Fruit fly (Drosophila melanogaster) whole organism, embryonic: ENCODE measurements around the gene Gga.

Experiments used
- Antp ChIP-seq: fragments of 200-800 bp; sonication (Bioruptor generic); optimal IDR thresholded peaks from 3 replicates; lab custom pipeline; 2016; ENCODE audit warnings: missing biosample characterization, missing genetic modification characterization
- CG10543 ChIP-seq: fragments of 200-800 bp; sonication (Bioruptor generic); optimal IDR thresholded peaks from 3 replicates; lab custom pipeline; 2017; ENCODE audit warnings: missing biosample characterization, mild to moderate bottlenecking, missing genetic modification characterization, moderate library complexity
- CG13287 ChIP-seq: fragments of 200-800 bp; sonication (Bioruptor generic); IDR thresholded peaks from 2 replicates; pipeline ENCODE4 v1.3.6; 2022; ENCODE audit warnings: missing biosample characterization, missing genetic modification characterization; ENCODE audit not compliant: partially characterized antibody
- CG14710 ChIP-seq: fragments of 200-800 bp; sonication (Bioruptor generic); optimal IDR thresholded peaks from 3 replicates; lab custom pipeline; 2019; ENCODE audit warnings: missing biosample characterization, mild to moderate bottlenecking, missing genetic modification characterization, moderate library complexity
- CG15514 ChIP-seq: fragments of 200-800 bp; sonication (Bioruptor generic); optimal IDR thresholded peaks from 3 replicates; lab custom pipeline; 2017; ENCODE audit warnings: missing biosample characterization, missing genetic modification characterization, mild to moderate bottlenecking, moderate library complexity, missing genetic modification reagents
- CG16813 ChIP-seq: fragments of 200-800 bp; sonication (Bioruptor generic); IDR thresholded peaks from 3 replicates; pipeline ENCODE4 v1.3.6; 2022; ENCODE audit warnings: missing biosample characterization, missing genetic modification characterization; ENCODE audit not compliant: partially characterized antibody
- CG2116 ChIP-seq: fragments of 200-800 bp; sonication (Bioruptor generic); optimal IDR thresholded peaks from 3 replicates; lab custom pipeline; 2018; ENCODE audit warnings: missing biosample characterization, mild to moderate bottlenecking, missing genetic modification characterization
- CG2129 ChIP-seq: fragments of 200-800 bp; sonication (Bioruptor generic); IDR thresholded peaks from 2 replicates; pipeline ENCODE4 v1.3.6; 2022; ENCODE audit warnings: missing biosample characterization, missing genetic modification characterization; ENCODE audit not compliant: partially characterized antibody
- CG2202 ChIP-seq: fragments of 200-800 bp; sonication (Bioruptor generic); optimal IDR thresholded peaks from 2 replicates; lab custom pipeline; 2018; ENCODE audit warnings: missing biosample characterization, mild to moderate bottlenecking, missing genetic modification characterization
- CG31365 ChIP-seq: fragments of 200-800 bp; sonication (Bioruptor generic); optimal IDR thresholded peaks from 2 replicates; lab custom pipeline; 2018; ENCODE audit warnings: missing biosample characterization, mild to moderate bottlenecking, missing genetic modification characterization
- CG3163 ChIP-seq: fragments of 200-800 bp; sonication (Bioruptor generic); optimal IDR thresholded peaks from 3 replicates; lab custom pipeline; 2016; ENCODE audit warnings: missing biosample characterization, missing genetic modification characterization
- CG32767 ChIP-seq: fragments of 200-800 bp; sonication (Bioruptor generic); IDR thresholded peaks from 2 replicates; pipeline ENCODE4 v1.3.6; 2022; ENCODE audit warnings: missing biosample characterization, missing genetic modification characterization
- CG34224 ChIP-seq: fragments of 200-800 bp; sonication (Bioruptor generic); IDR thresholded peaks from 3 replicates; pipeline ENCODE4 v1.3.6; 2022; ENCODE audit warnings: missing biosample characterization, missing genetic modification characterization; ENCODE audit not compliant: partially characterized antibody
- CG34376 ChIP-seq: fragments of 200-800 bp; sonication (Bioruptor generic); optimal IDR thresholded peaks from 2 replicates; lab custom pipeline; 2018; ENCODE audit warnings: missing biosample characterization, mild to moderate bottlenecking, missing genetic modification characterization
- CG6254 ChIP-seq: fragments of 200-800 bp; sonication (Bioruptor generic); optimal IDR thresholded peaks from 3 replicates; lab custom pipeline; 2017; ENCODE audit warnings: mild to moderate bottlenecking, missing biosample characterization, missing genetic modification reagents, missing genetic modification characterization
- CG6689 ChIP-seq: fragments of 200-800 bp; sonication (Bioruptor generic); IDR thresholded peaks from 2 replicates; pipeline ENCODE4 v1.3.6; 2022; ENCODE audit warnings: missing biosample characterization, missing genetic modification characterization
- CG6791 ChIP-seq: fragments of 200-800 bp; sonication (Bioruptor generic); IDR thresholded peaks from 3 replicates; pipeline ENCODE4 v1.3.6; 2022; ENCODE audit warnings: missing biosample characterization, missing genetic modification characterization; ENCODE audit not compliant: partially characterized antibody
- CHES-1-like ChIP-seq: fragments of 200-800 bp; sonication (Bioruptor generic); optimal IDR thresholded peaks from 2 replicates; lab custom pipeline; 2016; ENCODE audit warnings: missing biosample characterization, missing genetic modification characterization
- D ChIP-seq, 2 experiments: fragments of 200-800 bp in 1 of 2; fragments of >200 bp in 1 of 2; sonication (Bioruptor generic) in 1 of 2; optimal IDR thresholded peaks; 2 replicates in 1 of 2; 3 replicates in 1 of 2; lab custom pipeline; 2017; ENCODE audit warnings: mild to moderate bottlenecking in 1 of 2, missing biosample characterization in 1 of 2, missing genetic modification characterization in 1 of 2, missing genetic modification reagents in 1 of 2
- Deaf1 ChIP-seq: fragments of 200-800 bp; optimal IDR thresholded peaks from 3 replicates; lab custom pipeline; 2019; ENCODE audit warnings: missing biosample characterization, mild to moderate bottlenecking, missing genetic modification characterization, moderate library complexity
- Doc3 ChIP-seq: fragments of 200-800 bp; sonication (Bioruptor generic); IDR thresholded peaks from 3 replicates; pipeline ENCODE4 v1.3.6; 2022; ENCODE audit warnings: missing biosample characterization, missing genetic modification characterization; ENCODE audit not compliant: partially characterized antibody
- Drgx ChIP-seq: fragments of 200-800 bp; sonication (Bioruptor generic); IDR thresholded peaks from 2 replicates; pipeline ENCODE4 v1.3.6; 2022; ENCODE audit warnings: missing biosample characterization, missing genetic modification characterization
- Ets65A ChIP-seq: fragments of 200-800 bp; sonication (Bioruptor generic); peaks from one replicate; lab custom pipeline; 2016; ENCODE audit warnings: missing biosample characterization, missing genetic modification characterization
- Fer1 ChIP-seq: fragments of 200-800 bp; sonication (Bioruptor generic); optimal IDR thresholded peaks from 2 replicates; lab custom pipeline; 2017; ENCODE audit warnings: missing biosample characterization, mild to moderate bottlenecking, missing genetic modification characterization
- HLH3B ChIP-seq: fragments of 200-800 bp; sonication (Bioruptor generic); IDR thresholded peaks from 2 replicates; pipeline ENCODE4 v1.3.6; 2022; ENCODE audit warnings: missing biosample characterization, missing genetic modification characterization
- HmgD ChIP-seq: fragments of 200-800 bp; sonication (Bioruptor generic); optimal IDR thresholded peaks from 3 replicates; lab custom pipeline; 2016; ENCODE audit warnings: missing biosample characterization, missing genetic modification characterization
- NC2α ChIP-seq: fragments of 200-800 bp; sonication (Bioruptor generic); optimal IDR thresholded peaks from 2 replicates; lab custom pipeline; 2016; ENCODE audit warnings: missing biosample characterization, missing genetic modification characterization
- Opbp ChIP-seq: fragments of 200-800 bp; sonication (Bioruptor generic); IDR thresholded peaks from 3 replicates; pipeline ENCODE4 v1.3.6; 2022; ENCODE audit warnings: missing biosample characterization, missing genetic modification characterization; ENCODE audit not compliant: partially characterized antibody
- Sox102F ChIP-seq: fragments of 200-800 bp; sonication (Bioruptor generic); optimal IDR thresholded peaks from 2 replicates; lab custom pipeline; 2018; ENCODE audit warnings: missing biosample characterization, mild to moderate bottlenecking, missing genetic modification characterization, moderate library complexity
- Trl ChIP-seq, 3 experiments: fragments of >200 bp in 2 of 3; fragments of 200-800 bp in 1 of 3; sonication (Bioruptor generic) in 1 of 3; optimal IDR thresholded peaks; 2 replicates in 1 of 3; 3 replicates in 2 of 3; lab custom pipeline; 2016 to 2017; ENCODE audit warnings: missing biosample characterization in 1 of 3, missing genetic modification characterization in 1 of 3
- ac ChIP-seq: fragments of 200-800 bp; sonication (Bioruptor generic); optimal IDR thresholded peaks from 3 replicates; lab custom pipeline; 2017; ENCODE audit warnings: missing biosample characterization, mild to moderate bottlenecking, missing genetic modification characterization
- amos ChIP-seq: fragments of 200-800 bp; sonication (Bioruptor generic); IDR thresholded peaks from 2 replicates; pipeline ENCODE4 v1.3.6; 2022; ENCODE audit warnings: missing biosample characterization, missing genetic modification characterization; ENCODE audit not compliant: partially characterized antibody
- ara ChIP-seq: fragments of 200-800 bp; sonication (Bioruptor generic); IDR thresholded peaks from 2 replicates; pipeline ENCODE4 v1.3.6; 2022; ENCODE audit warnings: missing biosample characterization, missing genetic modification characterization
- crol ChIP-seq: fragments of 200-800 bp; sonication (Bioruptor generic); IDR thresholded peaks from 2 replicates; pipeline ENCODE4 v1.3.6; 2022; ENCODE audit warnings: missing biosample characterization, missing genetic modification characterization
- ewg ChIP-seq: fragments of 200-800 bp; sonication (Bioruptor generic); optimal IDR thresholded peaks from 3 replicates; lab custom pipeline; 2017; ENCODE audit warnings: mild to moderate bottlenecking, missing biosample characterization, missing genetic modification reagents, missing genetic modification characterization
- eyg ChIP-seq: fragments of 200-800 bp; sonication (Bioruptor generic); optimal IDR thresholded peaks from 3 replicates; lab custom pipeline; 2016; ENCODE audit warnings: missing biosample characterization, missing genetic modification characterization
- hkb ChIP-seq, 2 experiments: fragments of 200-800 bp in 1 of 2; fragments of >200 bp in 1 of 2; sonication (Bioruptor generic) in 1 of 2; IDR thresholded peaks in 1 of 2; optimal IDR thresholded peaks in 1 of 2; 2 replicates each; pipeline versions ENCODE4 v1.3.6 to Lab custom; 2017 to 2022; ENCODE audit warnings: missing biosample characterization in 1 of 2, missing genetic modification characterization in 1 of 2
- jigr1 ChIP-seq: fragments of 200-800 bp; sonication (Bioruptor generic); IDR thresholded peaks from 3 replicates; pipeline ENCODE4 v1.3.6; 2022; ENCODE audit warnings: missing biosample characterization, missing genetic modification characterization
- lmd ChIP-seq: fragments of 200-800 bp; sonication (Bioruptor generic); IDR thresholded peaks from 2 replicates; pipeline ENCODE4 v1.3.6; 2022; ENCODE audit warnings: missing biosample characterization, missing genetic modification characterization
- nom ChIP-seq: fragments of 200-800 bp; sonication (Bioruptor generic); optimal IDR thresholded peaks from 2 replicates; lab custom pipeline; 2017; ENCODE audit warnings: missing biosample characterization, missing genetic modification characterization, mild to moderate bottlenecking, moderate library complexity, missing genetic modification reagents
- peb ChIP-seq: fragments of 200-800 bp; sonication (Bioruptor generic); IDR thresholded peaks from 2 replicates; pipeline ENCODE4 v1.3.6; 2022; ENCODE audit warnings: missing biosample characterization, missing genetic modification characterization
- pum ChIP-seq: fragments of 200-800 bp; sonication (Bioruptor generic); optimal IDR thresholded peaks from 2 replicates; lab custom pipeline; 2016; ENCODE audit warnings: missing biosample characterization, missing genetic modification characterization
- pzg ChIP-seq: fragments of 200-800 bp; sonication (Bioruptor generic); optimal IDR thresholded peaks from 3 replicates; lab custom pipeline; 2018; ENCODE audit warnings: missing biosample characterization, mild to moderate bottlenecking, missing genetic modification characterization, moderate library complexity
- seq ChIP-seq: fragments of 200-800 bp; sonication (Bioruptor generic); IDR thresholded peaks from 2 replicates; pipeline ENCODE4 v1.3.6; 2022; ENCODE audit warnings: missing biosample characterization, missing genetic modification characterization
- sna ChIP-seq: fragments of 200-800 bp; sonication (Bioruptor generic); IDR thresholded peaks from 2 replicates; pipeline ENCODE4 v1.3.6; 2022; ENCODE audit warnings: missing biosample characterization, missing genetic modification characterization; ENCODE audit not compliant: partially characterized antibody
- sqz ChIP-seq: fragments of 200-800 bp; sonication (Bioruptor generic); optimal IDR thresholded peaks from 3 replicates; lab custom pipeline; 2018; ENCODE audit warnings: missing biosample characterization, mild to moderate bottlenecking, missing genetic modification characterization
- wor ChIP-seq: fragments of 200-800 bp; sonication (Bioruptor generic); IDR thresholded peaks from 2 replicates; pipeline ENCODE4 v1.3.6; 2022; ENCODE audit warnings: missing biosample characterization, missing genetic modification characterization
- yki ChIP-seq: fragments of >200 bp; optimal IDR thresholded peaks from 3 replicates; lab custom pipeline; 2018

Gene Gga

DNA sequence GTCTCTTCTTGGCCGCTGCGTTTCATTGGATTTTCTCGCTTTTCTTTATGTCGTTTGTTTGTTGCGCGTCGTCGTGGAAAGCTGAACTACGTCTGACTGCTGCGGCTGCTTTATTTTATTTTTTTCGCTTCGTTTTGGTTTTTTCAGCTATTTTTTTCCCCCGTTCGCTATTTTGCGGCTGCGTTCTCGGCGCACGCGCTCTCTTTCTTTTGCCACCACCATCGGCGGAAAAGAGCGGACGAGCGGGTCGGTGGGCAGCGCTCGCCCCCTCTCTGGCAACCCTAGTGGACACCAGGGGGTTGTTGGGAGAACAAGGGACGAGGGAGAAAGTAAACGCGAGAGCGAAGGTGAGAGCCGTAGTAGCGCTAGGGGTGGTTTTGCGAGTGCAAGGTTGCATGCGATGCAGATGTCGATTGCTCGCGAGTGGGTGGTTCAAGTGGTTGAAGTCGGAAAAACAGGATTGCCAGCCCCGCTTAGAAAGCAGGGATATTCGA is 38.1 kb downstream of the Gga start (continued):
- TF ChIP-seq lmd (no peak), Sox102F (GFP tag; lab: Kevin White, UChicago) (peak; percentile 11), CG2116 (GFP tag; lab: Kevin White, UChicago) (peak; percentile 92), CG13287 (GFP tag; lab: Robert Waterston, UW) (peak; percentile 64), CG34224 (GFP tag; lab: Robert Waterston, UW) (peak; percentile 60), ac (GFP tag; lab: Kevin White, UChicago) (no peak), Drgx (GFP tag; lab: Robert Waterston, UW) (peak; percentile 63), Trl (optimal IDR thresholded peaks at IDR 0.05; lab: Kevin White, UChicago) (peak; percentile 69 to 75), Trl (GFP tag; optimal IDR thresholded peaks at IDR 0.05; lab: Kevin White, UChicago) (peak; percentile 52), CG16813 (GFP tag; lab: Robert Waterston, UW) (peak; percentile 26; the same call in 1 of the 3 replicates), Doc3 (GFP tag; lab: Robert Waterston, UW) (no peak), CG31365 (tag; lab: Kevin White, UChicago) (no peak), sqz (GFP tag; lab: Kevin White, UChicago) (peak; percentile 89), sna (GFP tag; lab: Robert Waterston, UW) (0 out of 2 replicates have a peak, but pooled peaks have one; percentile 38), NC2α (GFP tag; lab: Kevin White, UChicago) (no peak), pzg (GFP tag; lab: Kevin White, UChicago) (peak; percentile 4), HmgD (no peak), CG10543 (GFP tag; lab: Kevin White, UChicago) (peak; percentile 2), CG6791 (GFP tag; lab: Robert Waterston, UW) (peak; percentile 34; the same call in 1 of the 3 replicates), HLH3B (GFP tag; lab: Robert Waterston, UW) (peak; percentile 20; the same call in 1 of the 2 replicates), pum (GFP tag; lab: Kevin White, UChicago) (no peak), ewg (GFP tag; lab: Kevin White, UChicago) (peak; percentile 82), CG6254 (GFP tag; lab: Kevin White, UChicago) (no peak), crol (GFP tag; lab: Robert Waterston, UW) (peak; percentile 91), CHES-1-like (GFP tag; lab: Kevin White, UChicago) (no peak), CG3163 (peak; percentile 28), yki (lab: Kevin White, UChicago) (peak; percentile 9), CG15514 (GFP tag; lab: Kevin White, UChicago) (peak; percentile 18), nom (GFP tag; lab: Kevin White, UChicago) (peak; percentile 18), Antp (GFP tag; lab: Kevin White, UChicago) (no peak), hkb (optimal IDR thresholded peaks at IDR 0.05; lab: Kevin White, UChicago) (no peak), hkb (GFP tag; IDR thresholded peaks at IDR 0.05; lab: Robert Waterston, UW) (no peak; the same call in 1 of the 2 replicates), Ets65A (GFP tag; lab: Kevin White, UChicago) (peak; percentile 71), Fer1 (GFP tag; lab: Kevin White, UChicago) (peak; percentile 6), CG2129 (GFP tag; lab: Robert Waterston, UW) (0 out of 2 replicates have a peak, but pooled peaks have one; percentile 10), jigr1 (GFP tag; lab: Robert Waterston, UW) (no peak), Deaf1 (tag; lab: Kevin White, UChicago) (peak; percentile 52), seq (peak; percentile 93), CG32767 (GFP tag; lab: Robert Waterston, UW) (no peak), Opbp (GFP tag; lab: Robert Waterston, UW) (peak; percentile 57; the same call in 1 of the 3 replicates), amos (GFP tag; lab: Robert Waterston, UW) (0 out of 2 replicates have a peak, but pooled peaks have one; percentile 33), CG2202 (no peak), CG34376 (GFP tag; lab: Kevin White, UChicago) (peak; percentile 1), CG6689 (GFP tag; lab: Robert Waterston, UW) (0 out of 2 replicates have a peak, but pooled peaks have one; percentile 15), eyg (GFP tag; lab: Kevin White, UChicago) (no peak), peb (GFP tag; lab: Robert Waterston, UW) (no peak), CG14710 (no peak), wor (GFP tag; lab: Robert Waterston, UW) (no peak), ara (GFP tag; lab: Robert Waterston, UW) (no peak), D (optimal IDR thresholded peaks at IDR 0.05; lab: Kevin White, UChicago) (no peak), D (GFP tag; optimal IDR thresholded peaks at IDR 0.05; lab: Kevin White, UChicago) (no peak)
